Worm (Caenorhabditis elegans): ENCODE measurements around the gene mat-2.

mat-2 gene

ce11 chrII:11157660-11158059 is 45.1 kb downstream of the mat-2 start:
- TF ChIP-seq D1046.2 (GFP tag; IDR thresholded peaks at IDR 0.05) (peak; percentile 83; the same call in 1 of the 2 replicates), madf-5 (GFP tag; IDR thresholded peaks at IDR 0.05) (0 out of 4 replicates have a peak, but pooled peaks of 1 of the 2 experiments have one; percentile 52), lim-7 (GFP tag; IDR thresholded peaks at IDR 0.05) (peak; percentile 95), fkh-10 (GFP tag; optimal IDR thresholded peaks at IDR 0.05) (no peak), nhr-25 (tag; optimal IDR thresholded peaks at IDR 0.05; ENCODE audit: borderline replicate concordance, insufficient read depth) (no peak), zag-1 (tag; optimal IDR thresholded peaks at IDR 0.05) (no peak), F49E8.2 (tag; optimal IDR thresholded peaks at IDR 0.05; ENCODE audit: borderline replicate concordance) (no peak), ces-1 (GFP tag; optimal IDR thresholded peaks at IDR 0.05) (no peak), nhr-237 (tag; optimal IDR thresholded peaks at IDR 0.05) (no peak), ZK337.2 (GFP tag; IDR thresholded peaks at IDR 0.05) (peak; percentile 50; the same call in 1 of the 2 replicates), ceh-82 (tag; optimal IDR thresholded peaks at IDR 0.05) (no peak), mxl-3 (GFP tag; optimal IDR thresholded peaks at IDR 0.05) (no peak), unc-39 (tag; optimal IDR thresholded peaks at IDR 0.05) (no peak), aha-1 (tag) (no peak), ceh-32 (tag; optimal IDR thresholded peaks at IDR 0.05; ENCODE audit: poor library complexity) (no peak), F44E2.7 (GFP tag; IDR thresholded peaks at IDR 0.05) (0 out of 2 replicates have a peak, but pooled peaks have one; percentile 14), pqm-1 (tag; optimal IDR thresholded peaks at IDR 0.05) (no peak), ztf-7 (tag; optimal IDR thresholded peaks at IDR 0.05) (no peak), snpc-4 (tag; optimal IDR thresholded peaks at IDR 0.05) (no peak), T26A8.4 (GFP tag; IDR thresholded peaks at IDR 0.05) (peak; percentile 74), lin-39 (tag; optimal IDR thresholded peaks at IDR 0.05) (no peak), nhr-102 (tag; optimal IDR thresholded peaks at IDR 0.05) (peak; percentile 16), cey-2 (tag; optimal IDR thresholded peaks at IDR 0.05; ENCODE audit: borderline replicate concordance, insufficient read depth) (no peak), ceh-62 (tag; optimal IDR thresholded peaks at IDR 0.05) (no peak), nhr-76 (tag; optimal IDR thresholded peaks at IDR 0.05) (no peak), lsy-2 (tag; optimal IDR thresholded peaks at IDR 0.05) (peak in 1 of 2 experiments; percentile 44), hmg-1.1 (GFP tag; IDR thresholded peaks at IDR 0.05) (peak; percentile 84), F37D6.2 (tag; optimal IDR thresholded peaks at IDR 0.05) (no peak), dmd-9 (GFP tag; IDR thresholded peaks at IDR 0.05) (no peak), rbr-2 (tag; optimal IDR thresholded peaks at IDR 0.05) (peak; percentile 56), daf-19 (GFP tag; conservative IDR thresholded peaks at IDR 0.05) (peak; percentile 77), mdl-1 (tag; optimal IDR thresholded peaks at IDR 0.05) (no peak), ceh-44 (GFP tag; IDR thresholded peaks at IDR 0.05) (no peak), zip-11 (GFP tag; IDR thresholded peaks at IDR 0.05) (no peak), nhr-42 (GFP tag; IDR thresholded peaks at IDR 0.05) (peak; percentile 74), nhr-11 (tag; optimal IDR thresholded peaks at IDR 0.05) (no peak), pha-4 (GFP tag; IDR thresholded peaks at IDR 0.05) (peak; percentile 72; the same call in 1 of the 2 replicates), pha-4 (tag; optimal IDR thresholded peaks at IDR 0.05) (no peak), daf-16 (GFP tag; optimal IDR thresholded peaks at IDR 0.05) (peak; percentile 8 to 39), daf-16 (tag; optimal IDR thresholded peaks at IDR 0.05) (peak; percentile 64), egl-43 (GFP tag; IDR thresholded peaks at IDR 0.05) (peak; percentile 92), unc-130 (GFP tag; optimal IDR thresholded peaks at IDR 0.05) (peak; percentile 14), egl-27 (tag; optimal IDR thresholded peaks at IDR 0.05) (no peak), dve-1 (tag; optimal IDR thresholded peaks at IDR 0.05; ENCODE audit: insufficient read depth) (peak; percentile 38), nhr-48 (tag; optimal IDR thresholded peaks at IDR 0.05) (no peak), lin-15B (tag; optimal IDR thresholded peaks at IDR 0.05) (no peak), ceh-20 (GFP tag; IDR thresholded peaks at IDR 0.05) (peak; percentile 51; the same call in 1 of the 2 replicates), dpl-1 (GFP tag; optimal IDR thresholded peaks at IDR 0.05) (peak; percentile 20), daf-8 (GFP tag; IDR thresholded peaks at IDR 0.05) (no peak), hif-1 (tag; optimal IDR thresholded peaks at IDR 0.05) (peak in 1 of 2 experiments; percentile 40), lir-3 (tag; optimal IDR thresholded peaks at IDR 0.05) (no peak), mep-1 (tag; optimal IDR thresholded peaks at IDR 0.05) (peak; percentile 72)

Measured in whole organism, L4 larva.